Worm (Caenorhabditis elegans): ENCODE data around the gene rnf-121.

DNA sequence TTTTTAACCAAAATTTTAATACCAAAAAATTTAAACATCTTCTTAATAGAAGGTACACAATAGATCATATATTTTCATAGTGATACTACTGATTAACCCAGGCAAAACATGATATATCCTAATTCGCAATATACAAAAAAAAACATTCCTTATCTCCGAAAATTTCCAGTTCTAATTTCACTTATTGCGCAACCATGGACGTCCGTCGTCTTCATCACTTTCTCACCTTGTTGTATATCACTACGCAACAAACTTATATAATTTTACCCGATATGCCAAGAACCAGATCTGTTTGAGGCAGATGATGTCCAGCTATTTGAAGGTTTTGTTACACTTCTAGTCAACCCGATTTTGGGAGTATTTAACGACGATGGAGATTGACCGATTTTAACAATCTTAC, 17.1 kb upstream of the rnf-121 start, which contains the start of gene R74.2:
- TF ChIP-seq pha-4 (tag; optimal IDR thresholded peaks at IDR 0.05) (no peak), ZK185.1 (tag; optimal IDR thresholded peaks at IDR 0.05; ENCODE audit: poor library complexity, severe bottlenecking) (no peak), ceh-100 (GFP tag; IDR thresholded peaks at IDR 0.05) (no peak), B0035.1 (tag; optimal IDR thresholded peaks at IDR 0.05) (no peak), lsy-27 (tag; optimal IDR thresholded peaks at IDR 0.05; ENCODE audit: borderline replicate concordance, insufficient read depth) (no peak), unc-62 (GFP tag; optimal IDR thresholded peaks at IDR 0.05) (no peak), akir-1 (GFP tag; optimal IDR thresholded peaks at IDR 0.05) (no peak), chd-7 (tag; optimal IDR thresholded peaks at IDR 0.05) (no peak), K12H6.12 (tag; optimal IDR thresholded peaks at IDR 0.05) (no peak), mes-4 (tag; optimal IDR thresholded peaks at IDR 0.05) (no peak), T07F8.4 (tag; optimal IDR thresholded peaks at IDR 0.05) (no peak), lin-35 (GFP tag; optimal IDR thresholded peaks at IDR 0.05) (no peak)

Data from whole organism, young adult.